Worm (Caenorhabditis elegans) whole organism, mixed stage, embryonic: ENCODE results near the gene cki-1.

ENCODE experiments used
- M03D4.4 ChIP-seq: sonication (generic microtip); optimal IDR thresholded peaks from 2 replicates; lab custom pipeline; 2017; ENCODE audit warnings: mild to moderate bottlenecking, missing genetic modification characterization, missing compliant biosample characterization
- bed-3 ChIP-seq: fragments of 200-800 bp; sonication (Bioruptor generic); optimal IDR thresholded peaks from 3 replicates; lab custom pipeline; 2018; ENCODE audit warnings: mild to moderate bottlenecking, missing genetic modification characterization, moderate library complexity, missing compliant biosample characterization
- blmp-1 ChIP-seq: fragments of 150-350 bp; optimal IDR thresholded peaks from 2 replicates; lab custom pipeline; 2014; ENCODE audit warnings: missing biosample characterization, missing genetic modification characterization
- ceh-39 ChIP-seq: fragments of 150-350 bp; optimal IDR thresholded peaks from 2 replicates; lab custom pipeline; 2014; ENCODE audit warnings: missing biosample characterization, missing genetic modification characterization
- ceh-43 ChIP-seq: fragments of 200-800 bp; sonication (Bioruptor generic); optimal IDR thresholded peaks from 2 replicates; lab custom pipeline; 2018; ENCODE audit warnings: mild to moderate bottlenecking, missing genetic modification characterization, moderate library complexity, missing compliant biosample characterization
- ceh-83 ChIP-seq: fragments of 200-800 bp; sonication (Bioruptor generic); optimal IDR thresholded peaks from 2 replicates; lab custom pipeline; 2018; ENCODE audit warnings: mild to moderate bottlenecking, missing genetic modification characterization, missing compliant biosample characterization
- ces-1 ChIP-seq: fragments of 150-350 bp; optimal IDR thresholded peaks from 2 replicates; lab custom pipeline; 2014; ENCODE audit warnings: missing biosample characterization, missing genetic modification reagents, missing genetic modification characterization
- cnd-1 ChIP-seq: fragments of 200-800 bp; sonication (Bioruptor generic); optimal IDR thresholded peaks from 2 replicates; lab custom pipeline; 2018; ENCODE audit warnings: mild to moderate bottlenecking, missing genetic modification characterization, missing compliant biosample characterization
- drap-1 ChIP-seq: fragments of 200-800 bp; sonication (Bioruptor generic); optimal IDR thresholded peaks from 3 replicates; lab custom pipeline; 2018; ENCODE audit warnings: mild to moderate bottlenecking, missing genetic modification characterization, missing compliant biosample characterization
- elt-1 ChIP-seq: sonication (generic microtip); optimal IDR thresholded peaks from 2 replicates; lab custom pipeline; 2017; ENCODE audit warnings: missing genetic modification characterization, mild to moderate bottlenecking, missing compliant biosample characterization, antibody characterized with exemption, moderate library complexity, borderline replicate concordance; ENCODE audit not compliant: insufficient read depth
- elt-3 ChIP-seq: fragments of 150-350 bp; optimal IDR thresholded peaks from 2 replicates; lab custom pipeline; 2014; ENCODE audit warnings: missing biosample characterization, missing genetic modification characterization
- flh-1 ChIP-seq: fragments of 200-800 bp; sonication (Bioruptor generic); optimal IDR thresholded peaks from 2 replicates; lab custom pipeline; 2018; ENCODE audit warnings: mild to moderate bottlenecking, missing genetic modification characterization, moderate library complexity, missing compliant biosample characterization
- hlh-1 ChIP-seq: fragments of 150-350 bp; optimal IDR thresholded peaks from 2 replicates; lab custom pipeline; 2014; ENCODE audit warnings: missing biosample characterization, missing genetic modification reagents, missing genetic modification characterization
- lin-13 ChIP-seq: fragments of 150-350 bp; optimal IDR thresholded peaks from 2 replicates; lab custom pipeline; 2014; ENCODE audit warnings: missing biosample characterization, missing genetic modification characterization
- lin-32 ChIP-seq: fragments of 200-800 bp; sonication (Bioruptor generic); optimal IDR thresholded peaks from 2 replicates; lab custom pipeline; 2018; ENCODE audit warnings: mild to moderate bottlenecking, missing genetic modification characterization, missing compliant biosample characterization
- lsy-2 ChIP-seq: fragments of 150-350 bp; optimal IDR thresholded peaks from 2 replicates; lab custom pipeline; 2014; ENCODE audit warnings: missing biosample characterization, missing genetic modification characterization
- mab-5 ChIP-seq: fragments of 150-350 bp; optimal IDR thresholded peaks from 2 replicates; lab custom pipeline; 2014; ENCODE audit warnings: missing biosample characterization, missing genetic modification characterization
- mls-2 ChIP-seq: sonication (generic microtip); optimal IDR thresholded peaks from 2 replicates; lab custom pipeline; 2016; ENCODE audit warnings: mild to moderate bottlenecking, missing genetic modification characterization, moderate library complexity, missing compliant biosample characterization
- nhr-12 ChIP-seq: fragments of 150-350 bp; optimal IDR thresholded peaks from 2 replicates; lab custom pipeline; 2014; ENCODE audit warnings: missing biosample characterization, missing genetic modification characterization
- nhr-2 ChIP-seq: fragments of 150-350 bp; optimal IDR thresholded peaks from 2 replicates; lab custom pipeline; 2014; ENCODE audit warnings: missing biosample characterization, missing genetic modification characterization
- nhr-237 ChIP-seq: fragments of 150-350 bp; optimal IDR thresholded peaks from 2 replicates; lab custom pipeline; 2014; ENCODE audit warnings: missing biosample characterization, missing genetic modification characterization
- nhr-28 ChIP-seq: fragments of 150-350 bp; optimal IDR thresholded peaks from 2 replicates; lab custom pipeline; 2014; ENCODE audit warnings: missing biosample characterization, missing genetic modification characterization
- pha-4 ChIP-seq: fragments of 150-350 bp; optimal IDR thresholded peaks from 2 replicates; lab custom pipeline; 2018; ENCODE audit warnings: missing biosample characterization, missing genetic modification reagents, missing genetic modification characterization
- snpc-4 ChIP-seq: fragments of 150-350 bp; optimal IDR thresholded peaks from 2 replicates; lab custom pipeline; 2014; ENCODE audit warnings: missing biosample characterization, missing genetic modification characterization
- tbx-8 ChIP-seq: fragments of 200-800 bp; sonication (Bioruptor generic); optimal IDR thresholded peaks from 2 replicates; lab custom pipeline; 2018; ENCODE audit warnings: mild to moderate bottlenecking, missing genetic modification characterization, moderate library complexity, missing compliant biosample characterization
- unc-120 ChIP-seq: sonication (generic microtip); optimal IDR thresholded peaks from 2 replicates; lab custom pipeline; 2017; ENCODE audit warnings: missing genetic modification characterization, missing compliant biosample characterization; ENCODE audit not compliant: poor library complexity, severe bottlenecking
- unc-62 ChIP-seq: fragments of 150-350 bp; optimal IDR thresholded peaks from 2 replicates; lab custom pipeline; 2014; ENCODE audit warnings: missing biosample characterization, missing genetic modification reagents, missing genetic modification characterization
- zip-8 ChIP-seq: fragments of 150-350 bp; optimal IDR thresholded peaks from 2 replicates; lab custom pipeline; 2014; ENCODE audit warnings: missing biosample characterization, missing genetic modification characterization
- ztf-11 ChIP-seq: fragments of 150-350 bp; optimal IDR thresholded peaks from 2 replicates; lab custom pipeline; 2014; ENCODE audit warnings: missing biosample characterization, missing genetic modification characterization

Gene cki-1

DNA sequence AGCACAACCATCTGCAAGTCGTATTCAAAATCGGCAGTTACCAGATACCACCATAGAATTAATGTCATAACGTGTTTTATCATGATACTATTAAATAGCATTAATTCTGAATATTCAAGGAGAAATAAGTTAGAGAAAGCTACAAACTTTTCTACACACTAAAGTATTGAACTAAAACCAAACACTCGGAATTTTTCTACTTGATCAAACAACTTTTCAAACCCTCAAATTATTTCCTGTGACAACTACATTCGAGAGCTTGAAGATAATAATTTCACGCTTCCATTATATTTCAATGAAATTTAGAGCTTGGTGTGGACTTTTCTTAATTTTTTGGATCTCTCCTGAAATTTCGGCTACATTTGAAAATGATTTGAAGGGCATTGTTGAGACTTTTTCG is 11.4 kb downstream of the cki-1 start, which contains the start of gene irld-47:
TSS of gene irld-47 (minus strand) at position 101 of the 400 bp plus-strand sequence.
- TF ChIP-seq nhr-12 (tag; lab: Kevin White, UChicago) (no peak), nhr-28 (tag; lab: Kevin White, UChicago) (no peak), snpc-4 (tag; lab: Kevin White, UChicago) (no peak), unc-62 (GFP tag; lab: Kevin White, UChicago) (no peak), mls-2 (no peak), elt-3 (tag; lab: Kevin White, UChicago) (no peak), tbx-8 (GFP tag; lab: Kevin White, UChicago) (no peak), nhr-237 (tag; lab: Kevin White, UChicago) (no peak), mab-5 (tag; lab: Kevin White, UChicago) (no peak), lin-32 (no peak), lin-13 (tag; lab: Kevin White, UChicago) (no peak), ceh-83 (GFP tag; lab: Kevin White, UChicago) (no peak)
- TF ChIP-seq, all 35 proteins: peak for 0

DNA sequence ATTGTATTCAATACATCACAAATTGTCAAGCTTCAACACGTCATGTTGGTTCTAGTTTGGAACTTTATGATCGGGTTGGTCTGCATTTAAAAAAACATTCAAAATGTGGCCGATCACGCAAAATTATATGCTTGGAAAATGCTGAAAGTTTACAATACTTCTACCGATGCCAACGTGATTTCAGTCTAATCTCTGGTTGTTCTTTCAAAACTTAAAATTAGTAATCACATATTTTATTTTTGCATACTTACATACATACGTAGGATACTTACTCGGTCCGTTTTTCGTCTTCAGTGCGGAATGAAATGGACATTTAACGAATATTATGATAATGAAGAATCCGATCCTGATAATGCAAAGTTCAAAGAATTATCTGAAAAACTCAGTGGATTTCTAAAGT is 14.1 kb downstream of the cki-1 start, which contains the start of gene srw-62:
TSS of gene srw-62 (plus strand) at position 301 of the 400 bp plus-strand sequence.
- TF ChIP-seq pha-4 (tag; lab: Kevin White, UChicago) (no peak), tbx-8 (GFP tag; lab: Kevin White, UChicago) (no peak), lin-13 (tag; lab: Kevin White, UChicago) (no peak), ztf-11 (tag; lab: Kevin White, UChicago) (no peak), elt-1 (tag; lab: Kevin White, UChicago) (no peak), drap-1 (GFP tag; lab: Kevin White, UChicago) (no peak), unc-120 (tag; lab: Kevin White, UChicago) (no peak), ceh-39 (no peak), M03D4.4 (no peak), hlh-1 (tag; lab: Kevin White, UChicago) (no peak), ceh-43 (GFP tag; lab: Kevin White, UChicago) (no peak)

DNA sequence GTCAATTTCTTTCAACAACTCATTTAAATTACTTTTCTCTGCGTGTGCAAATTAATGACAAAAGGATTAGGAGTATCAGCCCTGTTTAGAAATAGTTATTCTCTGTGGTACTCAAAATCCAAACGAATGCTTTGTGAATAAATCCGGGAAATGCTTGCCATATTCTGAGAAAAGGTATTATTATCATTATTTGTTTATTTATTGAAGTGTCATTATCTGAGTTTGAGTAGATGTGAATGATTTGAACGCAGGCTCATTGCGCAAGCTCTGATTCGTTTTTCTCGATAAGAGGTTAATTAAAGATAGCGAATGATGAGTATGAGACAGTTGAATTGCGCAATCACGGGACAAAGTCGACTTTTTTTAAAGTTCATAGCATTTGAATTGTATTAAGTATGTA is 16.8 kb downstream of the cki-1 start:
- TF ChIP-seq zip-8 (tag; lab: Kevin White, UChicago) = peak; percentile 87
- no peak for TF ChIP-seq snpc-4 (tag; lab: Kevin White, UChicago)

DNA sequence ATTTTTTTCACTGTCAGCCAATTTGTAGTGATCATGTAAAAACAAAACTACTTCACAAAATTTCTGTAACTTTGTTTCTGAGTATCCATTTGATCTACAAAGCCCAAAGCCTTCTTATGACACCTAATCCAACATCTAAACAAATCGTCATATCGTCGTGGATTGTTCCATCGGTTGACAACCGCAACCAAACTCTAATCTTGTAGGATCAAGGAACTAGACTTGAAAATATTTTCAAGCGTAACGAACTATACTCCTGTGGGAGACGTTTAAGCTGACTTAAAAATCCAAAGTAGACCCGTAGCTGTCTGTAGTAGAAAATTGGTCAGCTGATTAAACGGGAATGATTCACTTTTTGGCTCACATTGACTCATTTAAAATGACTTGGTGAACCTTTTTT is 18.6 kb downstream of the cki-1 start:
- TF ChIP-seq ztf-11 (tag; lab: Kevin White, UChicago) (no peak), zip-8 (tag; lab: Kevin White, UChicago) (no peak), flh-1 (GFP tag; lab: Kevin White, UChicago) (no peak), tbx-8 (GFP tag; lab: Kevin White, UChicago) (no peak), nhr-2 (tag; lab: Kevin White, UChicago) (no peak), ces-1 (no peak)

DNA sequence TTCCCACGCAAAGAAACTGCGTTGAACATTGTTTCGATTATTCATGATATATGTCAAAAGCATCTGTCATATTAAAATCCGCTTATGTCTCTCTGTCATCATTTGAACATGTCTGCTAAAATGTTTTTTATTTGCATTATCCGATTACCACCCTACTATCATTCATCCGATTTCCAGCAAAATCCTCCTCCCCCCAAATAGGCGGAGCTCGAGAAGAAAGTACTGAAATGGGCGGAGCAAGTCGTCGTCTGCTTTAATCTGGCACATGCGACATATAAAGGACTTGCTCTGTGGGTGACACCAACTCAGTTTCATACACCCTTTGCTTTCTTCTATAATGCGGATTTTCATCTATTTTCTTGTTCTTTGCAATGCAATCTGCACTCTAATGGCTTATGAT is 21.0 kb downstream of the cki-1 start, which contains the start of gene T09A5.14:
TSS of gene T09A5.14 (plus strand) at position 301 of the 400 bp plus-strand sequence.
- TF ChIP-seq ceh-43 (GFP tag; lab: Kevin White, UChicago) = no peak

DNA sequence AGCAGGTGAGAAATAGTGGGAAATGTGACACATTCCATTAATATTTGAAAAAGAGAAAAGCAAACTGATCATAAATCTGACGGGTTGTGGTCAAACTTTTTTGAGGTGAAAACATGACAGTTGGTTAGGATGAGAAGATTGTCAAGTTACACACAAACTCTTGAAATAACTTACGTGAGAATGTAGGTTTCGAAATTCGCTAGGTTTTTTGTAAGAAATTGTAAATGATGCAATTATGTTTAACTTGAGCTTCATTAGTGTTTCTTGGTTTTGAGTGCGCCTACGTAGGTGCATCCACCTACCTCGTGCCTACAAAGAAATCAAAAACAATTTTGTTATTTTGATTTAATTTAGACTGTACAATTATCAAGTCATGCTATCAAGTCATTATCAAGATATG is 24.3 kb downstream of the cki-1 start, which contains the start of gene cex-2:
TSS of gene cex-2 (minus strand) at position 101 of the 400 bp plus-strand sequence.
- no peak for TF ChIP-seq drap-1 (GFP tag; lab: Kevin White, UChicago)
- no peak for TF ChIP-seq nhr-28 (tag; lab: Kevin White, UChicago)
- TF ChIP-seq hlh-1 (tag; lab: Kevin White, UChicago) = no peak
- no peak for TF ChIP-seq cnd-1 (tag; lab: Kevin White, UChicago)
- no peak for TF ChIP-seq ceh-39
- no peak for TF ChIP-seq M03D4.4
- no peak for TF ChIP-seq lin-32
- no peak for TF ChIP-seq bed-3 (GFP tag; lab: Kevin White, UChicago)
- no peak for TF ChIP-seq blmp-1
- no peak for TF ChIP-seq mab-5 (tag; lab: Kevin White, UChicago)
- TF ChIP-seq lsy-2 (tag; lab: Kevin White, UChicago) = no peak
